Worm (Caenorhabditis elegans) whole organism, midembryonic: ENCODE data around the gene M199.134.
"Not testable (repeated sequence)": the region's sequence is repeated elsewhere in the genome, so short reads cannot be mapped to it uniquely, and the experiment has no call there.

Experiments used
- cog-1 ChIP-seq: sonication (generic microtip); optimal IDR thresholded peaks from 2 replicates; lab custom pipeline; 2016; ENCODE audit warnings: missing genetic modification characterization, missing compliant biosample characterization
- ref-1 ChIP-seq: fragments of 200-800 bp; sonication (Bioruptor generic); conservative IDR thresholded peaks from 2 replicates; pipeline ENCODE4 v1.3.6; 2022; ENCODE audit warnings: missing genetic modification reagents, missing genetic modification characterization, missing compliant biosample characterization
- tab-1 ChIP-seq: fragments of 200-800 bp; sonication (Bioruptor generic); IDR thresholded peaks from 2 replicates; pipeline ENCODE4 v1.3.6; 2022; ENCODE audit warnings: missing genetic modification characterization, missing compliant biosample characterization
- ztf-23 ChIP-seq: fragments of 200-800 bp; sonication (Bioruptor generic); IDR thresholded peaks from 2 replicates; pipeline ENCODE4 v1.3.6; 2022; ENCODE audit warnings: missing genetic modification reagents, missing genetic modification characterization, missing compliant biosample characterization

- not testable (repeated sequence) for TF ChIP-seq ztf-23; tab-1; ref-1 (GFP tag; lab: Robert Waterston, UW); cog-1
Observed at ce11 chrIV:15133899-15134298, 20.9 kb upstream of the M199.134 start, which contains the start of gene M199.8.
